Fruit fly (Drosophila melanogaster) whole organism, embryonic: ENCODE data around the gene CG17187.
A peak's percentile ranks its signal among the peaks of the same experiment; 100 is the strongest.

Source experiments
- Asciz ChIP-seq: fragments of 200-800 bp; sonication (Bioruptor generic); optimal IDR thresholded peaks from 2 replicates; lab custom pipeline; 2017; ENCODE audit warnings: missing biosample characterization, mild to moderate bottlenecking, missing genetic modification characterization, missing genetic modification reagents
- Blimp-1 ChIP-seq: fragments of 200-800 bp; sonication (Bioruptor generic); optimal IDR thresholded peaks from 3 replicates; lab custom pipeline; 2018; ENCODE audit warnings: missing biosample characterization, missing genetic modification characterization, mild to moderate bottlenecking, moderate library complexity, missing genetic modification reagents
- CG10543 ChIP-seq: fragments of 200-800 bp; sonication (Bioruptor generic); optimal IDR thresholded peaks from 3 replicates; lab custom pipeline; 2017; ENCODE audit warnings: missing biosample characterization, mild to moderate bottlenecking, missing genetic modification characterization, moderate library complexity
- CG10654 ChIP-seq: fragments of 200-800 bp; sonication (Bioruptor generic); optimal IDR thresholded peaks from 2 replicates; lab custom pipeline; 2016; ENCODE audit warnings: missing biosample characterization, missing genetic modification characterization
- CG11504 ChIP-seq: fragments of 200-800 bp; sonication (Bioruptor generic); optimal IDR thresholded peaks from 3 replicates; lab custom pipeline; 2019; ENCODE audit warnings: missing biosample characterization, mild to moderate bottlenecking, missing genetic modification characterization, moderate library complexity
- CG12769 ChIP-seq: fragments of 200-800 bp; sonication (Bioruptor generic); optimal IDR thresholded peaks from 2 replicates; lab custom pipeline; 2019; ENCODE audit warnings: missing biosample characterization, mild to moderate bottlenecking, missing genetic modification characterization, moderate library complexity
- CG13624 ChIP-seq: fragments of 200-800 bp; sonication (Bioruptor generic); optimal IDR thresholded peaks from 2 replicates; lab custom pipeline; 2016; ENCODE audit warnings: missing biosample characterization, missing genetic modification characterization
- CG13894 ChIP-seq: fragments of 200-800 bp; sonication (Bioruptor generic); optimal IDR thresholded peaks from 3 replicates; lab custom pipeline; 2018; ENCODE audit warnings: missing biosample characterization, mild to moderate bottlenecking, missing genetic modification characterization, moderate library complexity
- CG14014 ChIP-seq: fragments of 200-800 bp; sonication (Bioruptor generic); IDR thresholded peaks from 2 replicates; pipeline ENCODE4 v1.3.6; 2022; ENCODE audit warnings: missing biosample characterization, missing genetic modification characterization
- CG15479 ChIP-seq: fragments of 200-800 bp; sonication (Bioruptor generic); optimal IDR thresholded peaks from 3 replicates; lab custom pipeline; 2019; ENCODE audit warnings: missing biosample characterization, mild to moderate bottlenecking, missing genetic modification characterization, moderate library complexity
- CG15514 ChIP-seq: fragments of 200-800 bp; sonication (Bioruptor generic); optimal IDR thresholded peaks from 3 replicates; lab custom pipeline; 2017; ENCODE audit warnings: missing biosample characterization, missing genetic modification characterization, mild to moderate bottlenecking, moderate library complexity, missing genetic modification reagents
- CG2120 ChIP-seq: fragments of 200-800 bp; sonication (Bioruptor generic); optimal IDR thresholded peaks from 3 replicates; lab custom pipeline; 2016; ENCODE audit warnings: missing biosample characterization, missing genetic modification characterization
- CG3163 ChIP-seq: fragments of 200-800 bp; sonication (Bioruptor generic); optimal IDR thresholded peaks from 3 replicates; lab custom pipeline; 2016; ENCODE audit warnings: missing biosample characterization, missing genetic modification characterization
- CG34422 ChIP-seq: fragments of 200-800 bp; sonication (Bioruptor generic); IDR thresholded peaks from 3 replicates; pipeline ENCODE4 v1.3.6; 2022; ENCODE audit warnings: missing biosample characterization, missing genetic modification characterization
- CG5180 ChIP-seq: fragments of 200-800 bp; sonication (Bioruptor generic); optimal IDR thresholded peaks from 3 replicates; lab custom pipeline; 2017; ENCODE audit warnings: missing biosample characterization, missing genetic modification characterization, mild to moderate bottlenecking, moderate library complexity, missing genetic modification reagents
- CG7839 ChIP-seq: fragments of 200-800 bp; sonication (Bioruptor generic); optimal IDR thresholded peaks from 3 replicates; lab custom pipeline; 2018; ENCODE audit warnings: missing biosample characterization, mild to moderate bottlenecking, missing genetic modification characterization, moderate library complexity
- CG7963 ChIP-seq: fragments of 200-800 bp; sonication (Bioruptor generic); IDR thresholded peaks from 3 replicates; pipeline ENCODE4 v1.3.6; 2022; ENCODE audit warnings: missing biosample characterization, missing genetic modification characterization; ENCODE audit not compliant: partially characterized antibody
- CG7987 ChIP-seq: fragments of 200-800 bp; sonication (Bioruptor generic); optimal IDR thresholded peaks from 2 replicates; lab custom pipeline; 2018; ENCODE audit warnings: missing biosample characterization, mild to moderate bottlenecking, missing genetic modification characterization, moderate library complexity
- CG9876 ChIP-seq: fragments of 200-800 bp; sonication (Bioruptor generic); optimal IDR thresholded peaks from 2 replicates; lab custom pipeline; 2016; ENCODE audit warnings: missing biosample characterization, missing genetic modification characterization
- Drgx ChIP-seq: fragments of 200-800 bp; sonication (Bioruptor generic); IDR thresholded peaks from 2 replicates; pipeline ENCODE4 v1.3.6; 2022; ENCODE audit warnings: missing biosample characterization, missing genetic modification characterization
- Hey ChIP-seq: fragments of 200-800 bp; sonication (Bioruptor generic); optimal IDR thresholded peaks from 3 replicates; lab custom pipeline; 2018; ENCODE audit warnings: missing biosample characterization, mild to moderate bottlenecking, missing genetic modification characterization
- HmgZ ChIP-seq: fragments of 200-800 bp; sonication (Bioruptor generic); optimal IDR thresholded peaks from 2 replicates; lab custom pipeline; 2018; ENCODE audit warnings: missing biosample characterization, mild to moderate bottlenecking, missing genetic modification characterization
- MBD-R2 ChIP-seq: fragments of 200-800 bp; sonication (Bioruptor generic); IDR thresholded peaks from 2 replicates; pipeline ENCODE4 v1.3.6; 2022; ENCODE audit warnings: missing biosample characterization, missing genetic modification characterization
- NFAT ChIP-seq: fragments of 200-800 bp; sonication (Bioruptor generic); IDR thresholded peaks from 2 replicates; pipeline ENCODE4 v1.3.6; 2022; ENCODE audit warnings: missing biosample characterization, missing genetic modification characterization
- Pdp1 ChIP-seq, 2 experiments: fragments of 200-800 bp; sonication (Bioruptor generic); optimal IDR thresholded peaks; 3 replicates each; lab custom pipeline; 2016; ENCODE audit warnings: missing biosample characterization in 2 of 2, missing genetic modification characterization in 2 of 2, mild to moderate bottlenecking in 1 of 2, moderate library complexity in 1 of 2
- Rfx ChIP-seq: fragments of 200-800 bp; sonication (Bioruptor generic); IDR thresholded peaks from 2 replicates; pipeline ENCODE4 v1.3.6; 2022; ENCODE audit warnings: missing biosample characterization, missing genetic modification characterization
- Taf1 ChIP-seq: fragments of 200-800 bp; sonication (Bioruptor generic); IDR thresholded peaks from 2 replicates; pipeline ENCODE4 v1.3.6; 2022; ENCODE audit warnings: missing biosample characterization, missing genetic modification characterization
- Xbp1 ChIP-seq: fragments of 200-800 bp; sonication (Bioruptor generic); optimal IDR thresholded peaks from 3 replicates; lab custom pipeline; 2016; ENCODE audit warnings: missing biosample characterization, mild to moderate bottlenecking, missing genetic modification characterization
- abd-A ChIP-seq: fragments of 200-800 bp; sonication (Bioruptor generic); optimal IDR thresholded peaks from 3 replicates; lab custom pipeline; 2019; ENCODE audit warnings: missing biosample characterization, mild to moderate bottlenecking, missing genetic modification characterization, moderate library complexity
- amos ChIP-seq: fragments of 200-800 bp; sonication (Bioruptor generic); IDR thresholded peaks from 2 replicates; pipeline ENCODE4 v1.3.6; 2022; ENCODE audit warnings: missing biosample characterization, missing genetic modification characterization; ENCODE audit not compliant: partially characterized antibody
- bbx ChIP-seq: fragments of 200-800 bp; sonication (Bioruptor generic); IDR thresholded peaks from 2 replicates; pipeline ENCODE4 v1.3.6; 2022; ENCODE audit warnings: missing biosample characterization, missing genetic modification characterization; ENCODE audit not compliant: partially characterized antibody
- bowl ChIP-seq: fragments of 200-800 bp; sonication (Bioruptor generic); IDR thresholded peaks from 2 replicates; pipeline ENCODE4 v1.3.6; 2022; ENCODE audit warnings: missing biosample characterization, missing genetic modification characterization
- cg ChIP-seq: fragments of 200-800 bp; sonication (Bioruptor generic); optimal IDR thresholded peaks from 3 replicates; lab custom pipeline; 2019; ENCODE audit warnings: missing biosample characterization, mild to moderate bottlenecking, missing genetic modification characterization, moderate library complexity
- chinmo ChIP-seq: fragments of 200-800 bp; sonication (Bioruptor generic); IDR thresholded peaks from 4 replicates; pipeline ENCODE4 v1.3.6; 2022; ENCODE audit warnings: missing biosample characterization, missing genetic modification characterization; ENCODE audit not compliant: partially characterized antibody
- chn ChIP-seq: fragments of 200-800 bp; sonication (Bioruptor generic); optimal IDR thresholded peaks from 2 replicates; lab custom pipeline; 2016; ENCODE audit warnings: missing biosample characterization, missing genetic modification characterization
- crol ChIP-seq: fragments of 200-800 bp; sonication (Bioruptor generic); IDR thresholded peaks from 2 replicates; pipeline ENCODE4 v1.3.6; 2022; ENCODE audit warnings: missing biosample characterization, missing genetic modification characterization
- cwo ChIP-seq: fragments of 200-800 bp; sonication (Bioruptor generic); optimal IDR thresholded peaks from 3 replicates; lab custom pipeline; 2017; ENCODE audit warnings: missing biosample characterization, missing genetic modification characterization, mild to moderate bottlenecking, moderate library complexity, missing genetic modification reagents
- dan ChIP-seq: fragments of 200-800 bp; sonication (Bioruptor generic); IDR thresholded peaks from 2 replicates; pipeline ENCODE4 v1.3.6; 2022; ENCODE audit warnings: missing biosample characterization, missing genetic modification characterization
- fd64A ChIP-seq: fragments of 200-800 bp; sonication (Bioruptor generic); optimal IDR thresholded peaks from 3 replicates; lab custom pipeline; 2018; ENCODE audit warnings: missing biosample characterization, mild to moderate bottlenecking, missing genetic modification characterization
- gsb ChIP-seq: fragments of 200-800 bp; sonication (Bioruptor generic); IDR thresholded peaks from 2 replicates; pipeline ENCODE4 v1.3.6; 2022; ENCODE audit warnings: missing biosample characterization, missing genetic modification characterization
- jumu ChIP-seq: fragments of 200-800 bp; sonication (Bioruptor generic); optimal IDR thresholded peaks from 3 replicates; lab custom pipeline; 2016; ENCODE audit warnings: missing biosample characterization, missing genetic modification characterization
- lab ChIP-seq: fragments of 200-800 bp; sonication (Bioruptor generic); optimal IDR thresholded peaks from 3 replicates; lab custom pipeline; 2017; ENCODE audit warnings: missing biosample characterization, missing genetic modification characterization, mild to moderate bottlenecking, moderate library complexity, missing genetic modification reagents
- otp ChIP-seq: fragments of 200-800 bp; sonication (Bioruptor generic); IDR thresholded peaks from 3 replicates; pipeline ENCODE4, ENCODE4 v1.3.6; 2022; ENCODE audit warnings: missing biosample characterization, missing genetic modification characterization
- rib ChIP-seq: fragments of 200-800 bp; sonication (Bioruptor generic); IDR thresholded peaks from 2 replicates; pipeline ENCODE4 v1.3.6; 2022; ENCODE audit warnings: missing biosample characterization, missing genetic modification characterization
- run ChIP-seq: fragments of 200-800 bp; sonication (Bioruptor generic); optimal IDR thresholded peaks from 3 replicates; lab custom pipeline; 2018; ENCODE audit warnings: missing biosample characterization, mild to moderate bottlenecking, missing genetic modification characterization
- sd ChIP-seq: fragments of 200-800 bp; sonication (Bioruptor generic); optimal IDR thresholded peaks from 3 replicates; lab custom pipeline; 2018; ENCODE audit warnings: missing biosample characterization, mild to moderate bottlenecking, missing genetic modification characterization, moderate library complexity
- sens ChIP-seq: fragments of 200-800 bp; sonication (Bioruptor generic); peaks from one replicate; lab custom pipeline; 2016; ENCODE audit warnings: missing biosample characterization, missing genetic modification characterization
- twi ChIP-seq: fragments of 200-800 bp; optimal IDR thresholded peaks from 2 replicates; lab custom pipeline; 2019; ENCODE audit warnings: missing biosample characterization, mild to moderate bottlenecking, missing genetic modification characterization, moderate library complexity
- vvl ChIP-seq: fragments of 200-800 bp; sonication (Bioruptor generic); IDR thresholded peaks from 2 replicates; pipeline ENCODE4 v1.3.6; 2022; ENCODE audit warnings: missing biosample characterization, missing genetic modification characterization

The CG17187 gene

dm6 chr3R:11198062-11198472, 33.6 kb downstream of the CG17187 start (continued):
- TF ChIP-seq amos (GFP tag; lab: Robert Waterston, UW): no peak
- no peak for TF ChIP-seq dan
- TF ChIP-seq sens (GFP tag; lab: Kevin White, UChicago): peak; percentile 56
- TF ChIP-seq CG5180 (GFP tag; lab: Kevin White, UChicago): peak; percentile 97
- no peak for TF ChIP-seq chn (GFP tag; lab: Kevin White, UChicago)
- TF ChIP-seq Rfx: peak; percentile 44; the same call in 1 of the 2 replicates
- peak; percentile 12 for TF ChIP-seq CG13624 (GFP tag; lab: Kevin White, UChicago)
- TF ChIP-seq CG2120 (GFP tag; lab: Kevin White, UChicago): peak; percentile 3
- peak in 1 of 2 experiments; percentile 92 for TF ChIP-seq Pdp1 (GFP tag; optimal IDR thresholded peaks at IDR 0.05; lab: Kevin White, UChicago)
- TF ChIP-seq otp (GFP tag; lab: Robert Waterston, UW): 0 out of 3 replicates have a peak, but pooled peaks have one; percentile 8
- TF ChIP-seq Drgx (GFP tag; lab: Robert Waterston, UW): peak; percentile 47; the same call in 1 of the 2 replicates
- TF ChIP-seq CG7987 (GFP tag; lab: Kevin White, UChicago): peak; percentile 23
- no peak for TF ChIP-seq CG15479 (GFP tag; lab: Kevin White, UChicago)
- TF ChIP-seq Hey (tag; lab: Kevin White, UChicago): peak; percentile 46
- TF ChIP-seq cg (GFP tag; lab: Kevin White, UChicago): peak; percentile 25
- no peak for TF ChIP-seq jumu (GFP tag; lab: Kevin White, UChicago)
- peak; percentile 86 for TF ChIP-seq sd (tag; lab: Kevin White, UChicago)
- TF ChIP-seq CG3163 (GFP tag; lab: Kevin White, UChicago): peak; percentile 43
- TF ChIP-seq CG14014 (GFP tag; lab: Robert Waterston, UW): peak; percentile 46; the same call in 1 of the 2 replicates
- no peak for TF ChIP-seq CG10654 (GFP tag; lab: Kevin White, UChicago)
- TF ChIP-seq rib: peak; percentile 52; the same call in 1 of the 2 replicates
- peak; percentile 34 for TF ChIP-seq CG7839
- TF ChIP-seq CG15514: peak; percentile 11
- peak; percentile 41; the same call in 1 of the 3 replicates for TF ChIP-seq CG34422
- TF ChIP-seq run (tag; lab: Kevin White, UChicago): peak; percentile 53
- no peak for TF ChIP-seq twi
- TF ChIP-seq Taf1: no peak
- TF ChIP-seq CG9876 (GFP tag; lab: Kevin White, UChicago): no peak
- peak; percentile 67 for TF ChIP-seq CG12769 (tag; lab: Kevin White, UChicago)
- peak; percentile 46; the same call in 1 of the 2 replicates for TF ChIP-seq vvl (GFP tag; lab: Robert Waterston, UW)
- peak; percentile 79 for TF ChIP-seq cwo (GFP tag; lab: Kevin White, UChicago)
- peak; percentile 60; the same call in 1 of the 2 replicates for TF ChIP-seq NFAT (GFP tag; lab: Robert Waterston, UW)
- peak; percentile 41; the same call in 1 of the 2 replicates for TF ChIP-seq bbx (GFP tag; lab: Robert Waterston, UW)
- no peak for TF ChIP-seq CG11504 (tag; lab: Kevin White, UChicago)
- TF ChIP-seq chinmo (GFP tag; lab: Robert Waterston, UW): peak; percentile 87; the same call in 1 of the 4 replicates
- peak; percentile 43 for TF ChIP-seq CG13894 (tag; lab: Kevin White, UChicago)
- TF ChIP-seq crol (GFP tag; lab: Robert Waterston, UW): peak; percentile 99
- TF ChIP-seq Blimp-1: peak; percentile 15
- peak; percentile 78 for TF ChIP-seq abd-A (tag; lab: Kevin White, UChicago)
- no peak for TF ChIP-seq CG7963
- peak; percentile 15 for TF ChIP-seq Asciz (GFP tag; lab: Kevin White, UChicago)
- peak; percentile 23 for TF ChIP-seq Xbp1
- TF ChIP-seq bowl (GFP tag; lab: Robert Waterston, UW): no peak
- no peak for TF ChIP-seq gsb (GFP tag; lab: Robert Waterston, UW)
- TF ChIP-seq fd64A (GFP tag; lab: Kevin White, UChicago): no peak
- TF ChIP-seq MBD-R2 (GFP tag; lab: Robert Waterston, UW): peak; percentile 21; the same call in 1 of the 2 replicates
- TF ChIP-seq lab (GFP tag; lab: Kevin White, UChicago): peak; percentile 45
- peak; percentile 54 for TF ChIP-seq CG10543 (GFP tag; lab: Kevin White, UChicago)
- TF ChIP-seq HmgZ: peak; percentile 52
